Fruit fly (Drosophila melanogaster): ENCODE data around the gene Arc42.

Gene Arc42

DNA sequence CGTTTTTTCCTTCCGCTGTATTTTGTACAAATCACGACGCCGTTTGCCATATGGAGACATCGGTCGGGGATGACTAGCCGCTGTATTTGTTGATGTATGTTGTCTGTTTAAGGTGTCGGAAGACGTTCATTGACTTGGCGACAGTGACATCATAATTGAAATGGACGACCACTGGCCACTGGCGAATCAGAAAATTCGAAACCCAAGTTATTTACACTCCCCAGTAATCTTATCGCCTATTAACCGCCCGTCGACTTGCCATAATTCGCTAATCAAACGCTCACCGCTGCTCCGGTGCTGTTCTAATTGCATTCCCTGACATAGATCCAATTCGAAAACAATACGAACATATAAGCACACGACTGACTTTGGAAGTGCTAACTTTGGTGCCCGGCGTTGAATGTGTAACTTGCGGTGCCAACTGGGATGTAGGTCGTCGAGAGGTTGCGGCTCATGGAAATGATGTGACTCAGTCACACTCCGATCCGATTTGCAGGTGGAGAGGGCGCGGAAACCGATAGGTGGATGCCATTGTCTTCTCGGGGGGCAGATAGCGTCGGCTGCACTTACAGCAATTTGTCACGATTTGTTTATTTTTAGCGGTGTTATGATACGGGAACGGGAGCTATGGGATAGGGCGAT, 32.1 kb downstream of the Arc42 start:
- TF ChIP-seq usp (GFP tag; optimal IDR thresholded peaks at IDR 0.05), result no peak
- no peak for TF ChIP-seq pan (optimal IDR thresholded peaks at IDR 0.05)
- no peak for TF ChIP-seq Dll (optimal IDR thresholded peaks at IDR 0.05)
- no peak for TF ChIP-seq CG8478 (optimal IDR thresholded peaks at IDR 0.05)
- no peak for TF ChIP-seq psq (optimal IDR thresholded peaks at IDR 0.05)
- no peak for TF ChIP-seq EcR (GFP tag; optimal IDR thresholded peaks at IDR 0.05)

DNA sequence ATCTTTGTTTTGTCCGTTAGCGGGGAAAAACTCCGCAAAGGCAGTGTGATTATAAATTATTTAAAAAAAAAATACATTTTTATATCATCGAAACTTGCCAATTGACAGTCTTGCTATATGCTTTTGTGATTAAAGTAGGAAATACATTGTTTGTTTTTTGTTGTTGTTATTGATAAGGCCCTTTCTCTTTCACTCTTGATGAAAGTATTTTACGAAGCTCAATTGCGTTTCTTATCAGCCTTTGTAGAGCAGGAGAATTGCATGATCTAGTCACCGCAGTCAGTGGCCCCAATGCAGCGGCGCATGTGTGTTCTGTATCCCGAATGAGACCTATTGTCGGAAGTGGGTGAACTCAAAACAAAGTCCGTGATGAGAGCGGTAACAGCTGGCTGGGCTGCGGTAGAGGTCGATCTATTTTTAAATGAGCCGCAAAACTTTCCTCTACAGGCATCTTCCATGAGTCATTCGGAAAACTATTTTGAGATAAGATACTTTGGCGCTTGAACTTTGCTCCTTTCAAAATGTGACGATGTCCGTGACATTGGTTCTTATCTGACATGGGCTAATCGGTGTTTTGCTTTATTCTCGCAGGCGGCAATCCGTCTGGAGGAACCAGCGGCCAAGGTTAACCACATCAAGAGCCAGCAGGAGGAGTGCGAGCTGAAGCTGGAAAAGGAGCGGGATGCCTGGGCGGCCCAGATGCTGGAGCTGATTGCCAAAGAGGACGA, 32.9 kb downstream of the Arc42 start:
- no peak for TF ChIP-seq Dll (optimal IDR thresholded peaks at IDR 0.05)
- TF ChIP-seq pan (optimal IDR thresholded peaks at IDR 0.05), result no peak
- TF ChIP-seq CG8478 (optimal IDR thresholded peaks at IDR 0.05), result no peak
- TF ChIP-seq psq (optimal IDR thresholded peaks at IDR 0.05), result no peak
- TF ChIP-seq usp (GFP tag; optimal IDR thresholded peaks at IDR 0.05), result no peak
- no peak for TF ChIP-seq EcR (GFP tag; optimal IDR thresholded peaks at IDR 0.05)

DNA sequence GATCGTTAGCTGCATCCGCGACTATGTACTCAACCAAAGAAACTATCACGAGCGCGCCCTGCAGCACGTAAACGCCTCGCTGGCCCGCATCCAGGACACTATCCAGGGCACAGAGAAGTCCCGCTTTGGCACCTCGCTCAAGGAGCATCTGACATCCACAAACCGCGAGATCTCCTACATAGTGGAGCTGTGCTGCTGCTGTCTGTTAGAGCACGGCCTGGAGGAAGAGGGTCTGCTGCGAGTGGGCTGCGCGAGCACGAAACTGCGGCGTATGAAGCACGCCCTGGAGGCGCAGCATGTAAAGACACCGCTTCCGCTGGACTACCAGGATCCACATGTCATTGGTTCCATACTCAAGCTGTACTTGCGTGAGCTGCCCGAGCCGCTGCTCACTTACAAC, 33.5 kb downstream of the Arc42 start:
- no peak for TF ChIP-seq Dll (optimal IDR thresholded peaks at IDR 0.05)
- TF ChIP-seq CG8478 (optimal IDR thresholded peaks at IDR 0.05), result no peak
- no peak for TF ChIP-seq pan (optimal IDR thresholded peaks at IDR 0.05)
- TF ChIP-seq psq (optimal IDR thresholded peaks at IDR 0.05), result no peak
- no peak for TF ChIP-seq usp (GFP tag; optimal IDR thresholded peaks at IDR 0.05)
- TF ChIP-seq EcR (GFP tag; optimal IDR thresholded peaks at IDR 0.05), result no peak

DNA sequence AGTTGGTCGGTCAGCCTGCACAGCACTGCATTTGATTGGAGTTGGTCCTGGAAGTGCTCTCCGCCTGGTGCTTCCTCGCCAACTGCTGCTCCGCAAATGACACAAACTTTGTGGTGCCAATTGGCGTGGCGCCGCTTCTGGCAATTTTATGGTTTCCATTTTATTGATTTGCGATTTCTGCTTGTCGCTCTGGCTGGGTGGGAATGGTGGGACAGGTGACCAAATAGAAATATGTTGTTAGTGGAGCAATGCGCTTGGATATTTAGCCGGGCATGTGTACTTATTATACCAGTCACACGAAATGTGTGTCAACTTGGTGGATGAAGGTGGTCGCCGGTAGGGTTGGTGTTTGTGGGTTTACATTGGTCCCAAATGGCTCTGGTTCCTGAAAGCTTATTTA, 37.8 kb downstream of the Arc42 start, which contains the start of the genes Xport-A and Xport-B:
Xport-A (minus strand) TSS at position 101 of the 400 bp plus-strand sequence.
Xport-B (minus strand) TSS at position 101 of the 400 bp plus-strand sequence.
- TF ChIP-seq psq (optimal IDR thresholded peaks at IDR 0.05), result no peak

DNA sequence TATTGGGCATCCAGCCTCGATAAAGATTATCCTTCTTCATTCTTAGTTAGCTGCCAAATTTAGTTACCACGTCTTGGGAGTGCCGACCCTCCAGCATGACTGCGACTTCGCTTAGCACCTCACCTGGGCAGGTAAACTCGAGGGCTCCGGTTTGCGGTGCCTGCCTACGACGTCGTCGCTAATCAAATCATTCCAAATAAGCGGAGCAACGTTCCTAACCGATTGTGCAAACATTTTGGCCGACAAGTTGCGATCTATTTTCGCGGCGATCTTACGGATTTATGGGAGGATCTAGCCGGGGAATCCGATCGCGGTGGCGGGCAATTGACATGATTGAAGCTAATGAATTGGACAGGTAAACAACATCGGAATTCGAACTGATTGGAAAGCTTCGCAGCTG, 40.2 kb downstream of the Arc42 start, which contains the start of gene CG4465:
CG4465 (minus strand) TSS at position 101 of the 400 bp plus-strand sequence.
- TF ChIP-seq pan (optimal IDR thresholded peaks at IDR 0.05) (no peak), Dll (optimal IDR thresholded peaks at IDR 0.05) (no peak), psq (optimal IDR thresholded peaks at IDR 0.05) (no peak), usp (GFP tag; optimal IDR thresholded peaks at IDR 0.05) (no peak)

DNA sequence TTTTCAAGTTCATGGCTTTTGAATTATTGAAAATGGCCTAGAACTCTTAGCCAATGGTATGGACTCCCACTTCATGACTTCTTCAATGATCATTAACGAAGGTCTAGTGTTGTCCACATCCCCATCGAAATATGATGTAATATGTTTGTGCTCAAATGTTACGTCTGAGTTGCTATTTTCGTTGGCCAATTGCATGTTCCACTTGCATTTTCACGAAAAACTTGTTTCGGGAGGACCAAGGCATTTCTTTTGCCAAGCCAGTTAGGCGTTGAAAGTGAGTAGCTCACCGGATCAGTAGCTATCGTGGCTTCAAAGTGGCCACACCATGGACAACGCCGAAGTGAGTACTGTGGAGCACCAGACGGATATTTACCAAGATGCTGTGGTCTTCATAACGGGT, 40.7 kb downstream of the Arc42 start, which contains the start of gene CG4770:
CG4770 (plus strand) TSS at position 301 of the 400 bp plus-strand sequence.
- TF ChIP-seq pan (optimal IDR thresholded peaks at IDR 0.05) (no peak), Dll (optimal IDR thresholded peaks at IDR 0.05) (no peak), CG8478 (optimal IDR thresholded peaks at IDR 0.05) (no peak), EcR (GFP tag; optimal IDR thresholded peaks at IDR 0.05) (no peak), usp (GFP tag; optimal IDR thresholded peaks at IDR 0.05) (no peak), psq (optimal IDR thresholded peaks at IDR 0.05) (no peak)

DNA sequence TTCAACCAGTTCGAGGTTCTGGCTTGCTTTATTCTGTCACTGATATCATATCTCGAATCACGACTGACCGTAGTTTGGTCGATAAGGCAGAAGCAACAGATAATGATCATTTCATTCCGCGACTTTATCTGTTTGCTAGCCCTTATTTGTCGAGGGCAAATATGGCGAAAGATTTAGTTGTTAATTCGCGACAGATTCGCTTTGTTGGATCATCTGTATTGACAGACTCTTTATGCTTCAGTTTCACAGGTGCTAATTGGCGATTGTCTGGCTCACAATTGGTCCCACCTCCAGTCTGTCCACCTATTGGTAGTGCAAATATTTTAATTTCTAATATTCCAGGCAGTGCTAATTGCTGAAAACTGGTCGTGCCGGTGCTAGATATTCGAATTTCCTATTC, 46.8 kb downstream of the Arc42 start:
- TF ChIP-seq CG8478 (optimal IDR thresholded peaks at IDR 0.05) (no peak), psq (optimal IDR thresholded peaks at IDR 0.05) (no peak), pan (optimal IDR thresholded peaks at IDR 0.05) (no peak), EcR (GFP tag; optimal IDR thresholded peaks at IDR 0.05) (no peak), Dll (optimal IDR thresholded peaks at IDR 0.05) (no peak), usp (GFP tag; optimal IDR thresholded peaks at IDR 0.05) (no peak)

- TF ChIP-seq CG8478 (optimal IDR thresholded peaks at IDR 0.05) (no peak), pan (optimal IDR thresholded peaks at IDR 0.05) (no peak), psq (optimal IDR thresholded peaks at IDR 0.05) (no peak), usp (GFP tag; optimal IDR thresholded peaks at IDR 0.05) (no peak), Dll (optimal IDR thresholded peaks at IDR 0.05) (no peak), EcR (GFP tag; optimal IDR thresholded peaks at IDR 0.05) (no peak)
Measured at dm6 chr3R:19925271-19925670, 47.7 kb downstream of the Arc42 start, which contains the start of gene CG4462. Gene CG4462, minus strand, starts transcription at chr3R:19925371.

DNA sequence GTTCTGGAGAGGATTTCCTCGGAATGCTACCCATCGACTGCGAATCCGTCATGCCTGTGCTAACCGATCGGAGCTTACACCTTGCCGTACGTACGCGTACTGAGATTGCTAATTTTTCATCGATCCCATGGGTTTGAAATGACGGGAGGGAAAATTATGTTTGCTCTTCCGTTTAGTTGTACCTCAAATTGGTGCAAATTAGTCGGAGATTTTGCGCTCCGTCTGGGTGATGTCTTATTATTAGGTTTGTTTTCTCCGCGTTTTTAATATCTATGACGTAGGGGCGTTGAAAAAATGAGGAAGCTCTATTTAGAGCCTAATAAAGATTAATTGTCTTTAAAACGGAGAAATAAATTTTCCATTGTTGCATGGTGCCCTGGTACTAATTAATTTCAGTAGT, 51.0 kb downstream of the Arc42 start, which contains the start of gene CG4459:
CG4459 (minus strand) TSS at position 101 of the 400 bp plus-strand sequence.
- TF ChIP-seq CG8478 (optimal IDR thresholded peaks at IDR 0.05) (no peak), pan (optimal IDR thresholded peaks at IDR 0.05) (no peak)

All from whole organism.